Fruit fly (Drosophila melanogaster) whole organism, embryonic: ENCODE measurements around the gene CG31525.

ENCODE experiments used
- Adf1 ChIP-seq: fragments of 200-800 bp; sonication (Bioruptor generic); IDR thresholded peaks from 2 replicates; pipeline ENCODE4 v1.3.6; 2022; ENCODE audit warnings: missing biosample characterization, missing genetic modification characterization
- Atf3 ChIP-seq: fragments of 200-800 bp; sonication (Bioruptor generic); optimal IDR thresholded peaks from 3 replicates; lab custom pipeline; 2016; ENCODE audit warnings: missing biosample characterization, missing genetic modification characterization
- B-H2 ChIP-seq: fragments of 200-800 bp; sonication (Bioruptor generic); optimal IDR thresholded peaks from 2 replicates; lab custom pipeline; 2018; ENCODE audit warnings: missing biosample characterization, mild to moderate bottlenecking, missing genetic modification characterization
- CG10366 ChIP-seq: fragments of 200-800 bp; sonication (Bioruptor generic); IDR thresholded peaks from 2 replicates; pipeline ENCODE4 v1.3.6; 2022; ENCODE audit warnings: missing biosample characterization, missing genetic modification characterization
- CG12769 ChIP-seq: fragments of 200-800 bp; sonication (Bioruptor generic); optimal IDR thresholded peaks from 2 replicates; lab custom pipeline; 2019; ENCODE audit warnings: missing biosample characterization, mild to moderate bottlenecking, missing genetic modification characterization, moderate library complexity
- CG13624 ChIP-seq: fragments of 200-800 bp; sonication (Bioruptor generic); optimal IDR thresholded peaks from 2 replicates; lab custom pipeline; 2016; ENCODE audit warnings: missing biosample characterization, missing genetic modification characterization
- CG13894 ChIP-seq: fragments of 200-800 bp; sonication (Bioruptor generic); optimal IDR thresholded peaks from 3 replicates; lab custom pipeline; 2018; ENCODE audit warnings: missing biosample characterization, mild to moderate bottlenecking, missing genetic modification characterization, moderate library complexity
- CG15073 ChIP-seq: fragments of 200-800 bp; sonication (Bioruptor generic); optimal IDR thresholded peaks from 2 replicates; lab custom pipeline; 2016; ENCODE audit warnings: missing biosample characterization, missing genetic modification characterization
- CG15269 ChIP-seq: fragments of 200-800 bp; sonication (Bioruptor generic); optimal IDR thresholded peaks from 2 replicates; lab custom pipeline; 2018; ENCODE audit warnings: missing biosample characterization, mild to moderate bottlenecking, missing genetic modification characterization, moderate library complexity
- CG1603 ChIP-seq: fragments of 200-800 bp; sonication (Bioruptor generic); optimal IDR thresholded peaks from 2 replicates; lab custom pipeline; 2019; ENCODE audit warnings: missing biosample characterization, mild to moderate bottlenecking, missing genetic modification characterization, moderate library complexity
- CG16779 ChIP-seq: fragments of 200-800 bp; sonication (Bioruptor generic); IDR thresholded peaks from 2 replicates; pipeline ENCODE4 v1.3.6; 2022; ENCODE audit warnings: missing biosample characterization, missing genetic modification characterization
- CG17568 ChIP-seq: fragments of 200-800 bp; sonication (Bioruptor generic); optimal IDR thresholded peaks from 2 replicates; lab custom pipeline; 2018; ENCODE audit warnings: missing biosample characterization, mild to moderate bottlenecking, missing genetic modification characterization, moderate library complexity
- CG34224 ChIP-seq: fragments of 200-800 bp; sonication (Bioruptor generic); IDR thresholded peaks from 3 replicates; pipeline ENCODE4 v1.3.6; 2022; ENCODE audit warnings: missing biosample characterization, missing genetic modification characterization; ENCODE audit not compliant: partially characterized antibody
- CG34422 ChIP-seq: fragments of 200-800 bp; sonication (Bioruptor generic); IDR thresholded peaks from 3 replicates; pipeline ENCODE4 v1.3.6; 2022; ENCODE audit warnings: missing biosample characterization, missing genetic modification characterization
- CG5180 ChIP-seq: fragments of 200-800 bp; sonication (Bioruptor generic); optimal IDR thresholded peaks from 3 replicates; lab custom pipeline; 2017; ENCODE audit warnings: missing biosample characterization, missing genetic modification characterization, mild to moderate bottlenecking, moderate library complexity, missing genetic modification reagents
- CG5953 ChIP-seq: fragments of 200-800 bp; sonication (Bioruptor generic); IDR thresholded peaks from 2 replicates; pipeline ENCODE4 v1.3.6; 2022; ENCODE audit warnings: missing biosample characterization, missing genetic modification characterization
- CG9609 ChIP-seq: fragments of 200-800 bp; sonication (Bioruptor generic); optimal IDR thresholded peaks from 3 replicates; lab custom pipeline; 2016; ENCODE audit warnings: missing biosample characterization, missing genetic modification characterization
- CG9797 ChIP-seq: fragments of 200-800 bp; sonication (Bioruptor generic); optimal IDR thresholded peaks from 3 replicates; lab custom pipeline; 2018; ENCODE audit warnings: missing biosample characterization, mild to moderate bottlenecking, missing genetic modification characterization
- CTCF ChIP-seq: fragments of 200-800 bp; sonication (Bioruptor generic); optimal IDR thresholded peaks from 2 replicates; lab custom pipeline; 2017; ENCODE audit warnings: missing biosample characterization, mild to moderate bottlenecking, missing genetic modification characterization, moderate library complexity
- Chrac-16 ChIP-seq: fragments of 200-800 bp; sonication (Bioruptor generic); optimal IDR thresholded peaks from 3 replicates; lab custom pipeline; 2016; ENCODE audit warnings: missing biosample characterization, missing genetic modification characterization
- Dbx ChIP-seq: fragments of 200-800 bp; sonication (Bioruptor generic); IDR thresholded peaks from 3 replicates; pipeline ENCODE4 v1.3.6; 2022; ENCODE audit warnings: missing biosample characterization, missing genetic modification characterization
- Deaf1 ChIP-seq: fragments of 200-800 bp; optimal IDR thresholded peaks from 3 replicates; lab custom pipeline; 2019; ENCODE audit warnings: missing biosample characterization, mild to moderate bottlenecking, missing genetic modification characterization, moderate library complexity
- E2f2 ChIP-seq: fragments of 200-800 bp; sonication (Bioruptor generic); IDR thresholded peaks from 2 replicates; pipeline ENCODE4 v1.3.6; 2022; ENCODE audit warnings: missing biosample characterization, missing genetic modification characterization
- Gsc ChIP-seq: fragments of 200-800 bp; sonication (Bioruptor generic); IDR thresholded peaks from 2 replicates; pipeline ENCODE4 v1.3.6; 2022; ENCODE audit warnings: missing biosample characterization, missing genetic modification characterization
- Hand ChIP-seq: fragments of 200-800 bp; sonication (Bioruptor generic); optimal IDR thresholded peaks from 2 replicates; lab custom pipeline; 2017; ENCODE audit warnings: mild to moderate bottlenecking, missing biosample characterization, missing genetic modification reagents, missing genetic modification characterization
- Mad ChIP-seq: fragments of 200-800 bp; sonication (Bioruptor generic); optimal IDR thresholded peaks from 2 replicates; lab custom pipeline; 2016; ENCODE audit warnings: missing biosample characterization, missing genetic modification characterization
- Med ChIP-seq: fragments of 200-800 bp; sonication (Bioruptor generic); peaks from one replicate; lab custom pipeline; 2016; ENCODE audit warnings: missing biosample characterization, missing genetic modification characterization, mild to moderate bottlenecking, inconsistent platforms, moderate library complexity
- Myb ChIP-seq: fragments of 200-800 bp; sonication (Bioruptor generic); optimal IDR thresholded peaks from 2 replicates; lab custom pipeline; 2016; ENCODE audit warnings: missing biosample characterization, missing genetic modification characterization
- Nf-YB ChIP-seq: fragments of 200-800 bp; sonication (Bioruptor generic); optimal IDR thresholded peaks from 3 replicates; lab custom pipeline; 2019; ENCODE audit warnings: missing biosample characterization, mild to moderate bottlenecking, missing genetic modification characterization, moderate library complexity
- Scr ChIP-seq: fragments of 200-800 bp; sonication (Bioruptor generic); IDR thresholded peaks from 2 replicates; pipeline ENCODE4 v1.3.6; 2022; ENCODE audit warnings: missing biosample characterization, missing genetic modification characterization; ENCODE audit not compliant: partially characterized antibody
- Sry-δ ChIP-seq: fragments of 200-800 bp; sonication (Bioruptor generic); optimal IDR thresholded peaks from 2 replicates; lab custom pipeline; 2016; ENCODE audit warnings: missing biosample characterization, missing genetic modification characterization
- Tbp ChIP-seq: fragments of >200 bp; optimal IDR thresholded peaks from 2 replicates; lab custom pipeline; 2018; ENCODE audit warnings: missing biosample characterization, missing genetic modification characterization
- Trl ChIP-seq, 3 experiments: fragments of >200 bp in 2 of 3; fragments of 200-800 bp in 1 of 3; sonication (Bioruptor generic) in 1 of 3; optimal IDR thresholded peaks; 2 replicates in 1 of 3; 3 replicates in 2 of 3; lab custom pipeline; 2016 to 2017; ENCODE audit warnings: missing biosample characterization in 1 of 3, missing genetic modification characterization in 1 of 3
- ac ChIP-seq: fragments of 200-800 bp; sonication (Bioruptor generic); optimal IDR thresholded peaks from 3 replicates; lab custom pipeline; 2017; ENCODE audit warnings: missing biosample characterization, mild to moderate bottlenecking, missing genetic modification characterization
- bab2 ChIP-seq: fragments of 200-800 bp; sonication (Bioruptor generic); optimal IDR thresholded peaks from 2 replicates; lab custom pipeline; 2016; ENCODE audit warnings: missing biosample characterization, missing genetic modification characterization
- cg ChIP-seq: fragments of 200-800 bp; sonication (Bioruptor generic); optimal IDR thresholded peaks from 3 replicates; lab custom pipeline; 2019; ENCODE audit warnings: missing biosample characterization, mild to moderate bottlenecking, missing genetic modification characterization, moderate library complexity
- chinmo ChIP-seq: fragments of 200-800 bp; sonication (Bioruptor generic); IDR thresholded peaks from 4 replicates; pipeline ENCODE4 v1.3.6; 2022; ENCODE audit warnings: missing biosample characterization, missing genetic modification characterization; ENCODE audit not compliant: partially characterized antibody
- dati ChIP-seq: fragments of 200-800 bp; sonication (Bioruptor generic); IDR thresholded peaks from 2 replicates; pipeline ENCODE4 v1.3.6; 2022; ENCODE audit warnings: missing biosample characterization, missing genetic modification characterization
- ewg ChIP-seq: fragments of 200-800 bp; sonication (Bioruptor generic); optimal IDR thresholded peaks from 3 replicates; lab custom pipeline; 2017; ENCODE audit warnings: mild to moderate bottlenecking, missing biosample characterization, missing genetic modification reagents, missing genetic modification characterization
- gcm ChIP-seq: fragments of 200-800 bp; sonication (Bioruptor generic); optimal IDR thresholded peaks from 2 replicates; lab custom pipeline; 2019; ENCODE audit warnings: missing biosample characterization, mild to moderate bottlenecking, missing genetic modification characterization, moderate library complexity
- gfzf ChIP-seq: fragments of 200-800 bp; sonication (Bioruptor generic); optimal IDR thresholded peaks from 2 replicates; lab custom pipeline; 2016; ENCODE audit warnings: missing biosample characterization, mild to moderate bottlenecking, missing genetic modification characterization, moderate library complexity
- h ChIP-seq: fragments of >200 bp; optimal IDR thresholded peaks from 2 replicates; lab custom pipeline; 2017
- kni ChIP-seq: fragments of 200-800 bp; sonication (Bioruptor generic); optimal IDR thresholded peaks from 3 replicates; lab custom pipeline; 2017; ENCODE audit warnings: mild to moderate bottlenecking, missing biosample characterization, missing genetic modification reagents, missing genetic modification characterization
- knrl ChIP-seq: fragments of 200-800 bp; sonication (Bioruptor generic); IDR thresholded peaks from 3 replicates; pipeline ENCODE4 v1.3.6; 2022; ENCODE audit warnings: missing biosample characterization, missing genetic modification characterization; ENCODE audit not compliant: partially characterized antibody
- peb ChIP-seq: fragments of 200-800 bp; sonication (Bioruptor generic); IDR thresholded peaks from 2 replicates; pipeline ENCODE4 v1.3.6; 2022; ENCODE audit warnings: missing biosample characterization, missing genetic modification characterization
- schlank ChIP-seq: fragments of 200-800 bp; sonication (Bioruptor generic); optimal IDR thresholded peaks from 2 replicates; lab custom pipeline; 2018; ENCODE audit warnings: missing biosample characterization, mild to moderate bottlenecking, missing genetic modification characterization
- scrt ChIP-seq: fragments of 200-800 bp; sonication (Bioruptor generic); optimal IDR thresholded peaks from 2 replicates; lab custom pipeline; 2018; ENCODE audit warnings: missing biosample characterization, mild to moderate bottlenecking, missing genetic modification characterization, moderate library complexity
- shn ChIP-seq: fragments of 200-800 bp; sonication (Bioruptor generic); optimal IDR thresholded peaks from 3 replicates; lab custom pipeline; 2016; ENCODE audit warnings: missing biosample characterization, missing genetic modification characterization

Gene CG31525

dm6 chr3R:4419482-4419881, 7.3 kb upstream of the CG31525 start, which contains the start of gene CG32944:
Gene CG32944, minus strand, starts transcription at chr3R:4419578.
- 0 out of 4 replicates have a peak, but pooled peaks have one; percentile 22 for TF ChIP-seq chinmo (GFP tag; lab: Robert Waterston, UW)
- TF ChIP-seq gfzf (GFP tag; lab: Kevin White, UChicago), result no peak
- no peak for TF ChIP-seq CG10366
- TF ChIP-seq ac (GFP tag; lab: Kevin White, UChicago), result no peak
- TF ChIP-seq peb (GFP tag; lab: Robert Waterston, UW), result no peak
- TF ChIP-seq Chrac-16 (GFP tag; lab: Kevin White, UChicago), result no peak
- peak; percentile 93 for TF ChIP-seq ewg (GFP tag; lab: Kevin White, UChicago)
- no peak for TF ChIP-seq CG17568 (GFP tag; lab: Kevin White, UChicago)
- TF ChIP-seq knrl (GFP tag; lab: Robert Waterston, UW), result 0 out of 3 replicates have a peak, but pooled peaks have one; percentile 16
- TF ChIP-seq scrt (GFP tag; lab: Kevin White, UChicago), result peak; percentile 29
- TF ChIP-seq h, result no peak
- no peak for TF ChIP-seq kni (GFP tag; lab: Kevin White, UChicago)
- TF ChIP-seq CG5953 (GFP tag; lab: Robert Waterston, UW), result 0 out of 2 replicates have a peak, but pooled peaks have one; percentile 9
- no peak for TF ChIP-seq B-H2 (GFP tag; lab: Kevin White, UChicago)
- TF ChIP-seq dati (GFP tag; lab: Robert Waterston, UW), result no peak
- peak; percentile 13 for TF ChIP-seq CG5180
- no peak for TF ChIP-seq CG9609 (GFP tag; lab: Kevin White, UChicago)
- TF ChIP-seq E2f2 (GFP tag; lab: Robert Waterston, UW), result no peak
- peak; percentile 26 to 38 for TF ChIP-seq Trl (optimal IDR thresholded peaks at IDR 0.05; lab: Kevin White, UChicago)
- no peak for TF ChIP-seq Trl (GFP tag; optimal IDR thresholded peaks at IDR 0.05; lab: Kevin White, UChicago)
- TF ChIP-seq Deaf1 (tag; lab: Kevin White, UChicago), result peak; percentile 27
- no peak for TF ChIP-seq Nf-YB
- TF ChIP-seq cg (GFP tag; lab: Kevin White, UChicago), result peak; percentile 27
- no peak for TF ChIP-seq Gsc (GFP tag; lab: Robert Waterston, UW)
- peak; percentile 10 for TF ChIP-seq Hand
- peak; percentile 69 for TF ChIP-seq Med (GFP tag; lab: Kevin White, UChicago)
- TF ChIP-seq Scr (GFP tag; lab: Robert Waterston, UW), result no peak
- TF ChIP-seq Atf3 (GFP tag; lab: Kevin White, UChicago), result no peak
- TF ChIP-seq Mad (GFP tag; lab: Kevin White, UChicago), result no peak
- no peak for TF ChIP-seq CG16779 (GFP tag; lab: Robert Waterston, UW)
- peak; percentile 45 for TF ChIP-seq CG13894 (tag; lab: Kevin White, UChicago)
- no peak for TF ChIP-seq Adf1 (GFP tag; lab: Robert Waterston, UW)

dm6 chr3R:4428585-4429464, 2.0 kb downstream of the CG31525 start, which contains the start of gene srl:
Gene srl, minus strand, starts transcription at chr3R:4429335.
- TF ChIP-seq Myb (GFP tag; lab: Kevin White, UChicago) (peak; percentile 23), Sry-δ (peak; percentile 38), cg (GFP tag; lab: Kevin White, UChicago) (peak; percentile 85), Dbx (GFP tag; lab: Robert Waterston, UW) (peak; percentile 32; the same call in 2 of the 3 replicates), shn (GFP tag; lab: Kevin White, UChicago) (peak; percentile 23), CG34422 (GFP tag; lab: Robert Waterston, UW) (peak; percentile 94), gcm (peak; percentile 14), CG34224 (GFP tag; lab: Robert Waterston, UW) (no peak; the same call in 2 of the 3 replicates), CG9797 (GFP tag; lab: Kevin White, UChicago) (peak; percentile 96), CG15269 (tag; lab: Kevin White, UChicago) (no peak), gfzf (GFP tag; lab: Kevin White, UChicago) (peak; percentile 96), CG12769 (tag; lab: Kevin White, UChicago) (peak; percentile 44), bab2 (GFP tag; lab: Kevin White, UChicago) (no peak), CG15073 (no peak), CG13624 (GFP tag; lab: Kevin White, UChicago) (no peak), schlank (no peak), CG16779 (GFP tag; lab: Robert Waterston, UW) (no peak), Tbp (GFP tag; lab: Kevin White, UChicago) (peak; percentile 87), CG1603 (peak; percentile 72), CTCF (GFP tag; lab: Kevin White, UChicago) (peak; percentile 4)
